Worm (Caenorhabditis elegans): ENCODE measurements around the gene F54D5.4.

The F54D5.4 gene

DNA sequence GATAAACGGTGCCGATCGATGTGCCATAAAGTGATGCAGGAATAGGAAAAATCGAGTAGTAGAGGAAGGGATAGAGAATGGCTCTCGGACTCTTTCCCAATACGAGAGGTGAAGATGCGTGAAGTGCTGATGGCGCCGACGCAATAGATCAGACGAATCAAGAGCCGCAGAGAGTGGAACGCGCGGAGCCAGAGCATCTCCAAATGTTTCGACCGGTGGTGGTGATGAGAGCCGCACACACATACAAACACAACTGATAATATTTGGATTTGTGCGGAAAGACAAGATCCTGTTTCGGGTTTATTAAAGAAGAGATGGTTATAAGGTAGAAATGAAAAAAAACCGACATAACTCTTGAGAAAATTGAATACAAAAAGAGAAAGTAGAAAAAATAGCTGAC is 5.5 kb upstream of the F54D5.4 start, which contains the start of gene F54D5.15:
TSS of gene F54D5.15 (minus strand) at position 101 of the 400 bp plus-strand sequence.
- TF ChIP-seq ref-1 (GFP tag; conservative IDR thresholded peaks at IDR 0.05) (no peak), cog-1 (tag; optimal IDR thresholded peaks at IDR 0.05) (no peak), med-1 (GFP tag; optimal IDR thresholded peaks at IDR 0.05; ENCODE audit: insufficient read depth) (no peak), ztf-29 (GFP tag; IDR thresholded peaks at IDR 0.05) (no peak), tab-1 (GFP tag; IDR thresholded peaks at IDR 0.05) (no peak), ztf-23 (GFP tag; IDR thresholded peaks at IDR 0.05) (no peak), flt-1 (GFP tag; IDR thresholded peaks at IDR 0.05) (no peak), klf-2 (GFP tag; conservative IDR thresholded peaks at IDR 0.05) (no peak), T22C8.4 (GFP tag; IDR thresholded peaks at IDR 0.05) (no peak)

DNA sequence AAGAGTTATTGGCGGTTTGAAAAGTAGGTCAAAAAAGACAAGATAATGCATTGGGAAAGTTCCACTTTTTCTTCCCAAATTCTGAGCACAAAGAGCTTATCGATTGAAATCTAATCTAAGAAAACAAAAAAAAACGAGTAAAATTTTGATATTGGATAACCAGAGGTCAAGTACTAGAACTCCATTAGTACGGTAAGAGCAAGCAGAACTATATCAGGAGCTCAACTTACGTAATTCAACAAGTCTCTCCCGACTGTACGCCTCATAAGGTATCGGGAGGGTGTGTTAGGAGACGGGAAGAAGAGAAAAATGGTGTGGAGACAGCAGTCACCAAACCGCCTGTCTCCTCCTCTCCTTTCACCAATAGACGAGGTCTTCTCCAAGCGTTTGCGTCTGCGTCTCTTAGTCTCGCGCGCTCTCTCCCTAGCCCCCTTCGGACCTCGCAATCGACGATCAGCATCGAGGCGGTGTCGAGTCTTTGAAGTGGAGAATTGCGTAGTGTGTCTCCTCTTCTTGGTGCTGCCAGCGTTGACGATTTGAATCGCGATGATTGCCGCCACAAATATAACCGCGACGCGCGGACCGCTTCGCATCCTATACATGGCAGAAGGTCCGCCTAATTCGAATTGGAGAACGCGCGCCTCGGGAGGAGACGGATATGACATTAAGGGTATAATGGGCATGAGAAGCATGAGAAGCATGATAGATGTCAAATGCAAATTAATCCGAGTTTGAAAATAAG is 2.5 kb upstream of the F54D5.4 start, which contains the start of gene F54D5.5:
TSS of gene F54D5.5 (minus strand) at position 51 of the 742 bp plus-strand sequence.
- TF ChIP-seq flt-1 (GFP tag; IDR thresholded peaks at IDR 0.05) (peak; percentile 72; the same call in 1 of the 2 replicates), cog-1 (tag; optimal IDR thresholded peaks at IDR 0.05) (peak; percentile 70), ref-1 (GFP tag; conservative IDR thresholded peaks at IDR 0.05) (no peak), ztf-29 (GFP tag; IDR thresholded peaks at IDR 0.05) (no peak), ztf-23 (GFP tag; IDR thresholded peaks at IDR 0.05) (peak; percentile 47; the same call in 1 of the 2 replicates), klf-2 (GFP tag; conservative IDR thresholded peaks at IDR 0.05) (no peak), tab-1 (GFP tag; IDR thresholded peaks at IDR 0.05) (0 out of 2 replicates have a peak, but pooled peaks have one; percentile 65), med-1 (GFP tag; optimal IDR thresholded peaks at IDR 0.05; ENCODE audit: insufficient read depth) (no peak), T22C8.4 (GFP tag; IDR thresholded peaks at IDR 0.05) (no peak)

DNA sequence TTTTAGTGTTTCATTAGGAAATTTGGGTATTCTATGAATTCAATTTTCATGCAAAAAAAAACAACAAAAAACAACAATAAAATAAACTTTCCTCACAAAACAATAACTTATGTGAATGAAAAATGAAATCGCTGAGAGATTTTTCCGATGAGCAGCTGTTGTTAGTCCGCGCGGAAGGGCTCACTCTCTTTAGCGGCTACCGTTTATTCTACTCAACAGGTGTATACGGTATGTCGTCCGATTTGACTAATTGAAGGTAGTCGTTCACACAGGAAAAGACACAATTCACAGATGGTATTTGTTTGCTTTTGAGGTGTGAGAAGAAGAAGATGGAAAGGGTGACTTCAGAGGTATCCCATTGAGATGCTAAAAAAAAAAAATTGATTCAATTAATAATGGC is 948 bp upstream of the F54D5.4 start:
- no peak for TF ChIP-seq klf-2 (GFP tag; conservative IDR thresholded peaks at IDR 0.05)
- TF ChIP-seq tab-1 (GFP tag; IDR thresholded peaks at IDR 0.05): no peak
- no peak for TF ChIP-seq med-1 (GFP tag; optimal IDR thresholded peaks at IDR 0.05; ENCODE audit: insufficient read depth)
- TF ChIP-seq ztf-23 (GFP tag; IDR thresholded peaks at IDR 0.05): no peak
- no peak for TF ChIP-seq flt-1 (GFP tag; IDR thresholded peaks at IDR 0.05)
- TF ChIP-seq T22C8.4 (GFP tag; IDR thresholded peaks at IDR 0.05): no peak
- TF ChIP-seq ztf-29 (GFP tag; IDR thresholded peaks at IDR 0.05): no peak

DNA sequence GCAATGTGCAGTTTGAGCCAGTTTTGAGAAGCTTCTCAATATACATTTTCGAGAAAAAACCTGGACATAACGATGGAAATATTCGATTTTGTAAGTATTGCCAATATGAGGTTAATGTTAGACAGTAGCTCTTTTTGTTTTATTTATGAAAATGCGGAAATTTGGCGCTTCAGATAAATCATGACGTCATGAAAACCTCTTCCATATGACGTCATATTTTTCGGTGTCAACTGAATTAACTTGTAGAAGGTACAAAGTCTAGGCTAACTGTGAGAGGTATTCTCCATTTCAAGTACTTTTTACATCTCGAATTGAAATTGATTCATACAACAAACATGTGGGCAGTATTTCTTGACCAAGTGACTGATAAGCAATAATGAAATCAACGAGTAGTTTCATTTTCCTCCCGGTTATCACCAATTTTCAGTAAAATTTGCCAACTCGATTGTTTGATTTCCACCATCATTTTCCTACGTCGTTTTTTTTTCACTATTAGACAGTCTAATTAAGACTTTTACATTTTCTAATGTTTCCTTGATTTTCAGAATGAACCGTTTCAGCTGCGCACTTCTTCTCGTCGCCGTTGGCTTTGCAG is 1.7 kb downstream of the F54D5.4 start, which contains the start of gene F54D5.3:
TSS of gene F54D5.3 (plus strand) at position 546 of the 595 bp plus-strand sequence.
- TF ChIP-seq flt-1 (GFP tag; IDR thresholded peaks at IDR 0.05) (no peak), ref-1 (GFP tag; conservative IDR thresholded peaks at IDR 0.05) (no peak)

DNA sequence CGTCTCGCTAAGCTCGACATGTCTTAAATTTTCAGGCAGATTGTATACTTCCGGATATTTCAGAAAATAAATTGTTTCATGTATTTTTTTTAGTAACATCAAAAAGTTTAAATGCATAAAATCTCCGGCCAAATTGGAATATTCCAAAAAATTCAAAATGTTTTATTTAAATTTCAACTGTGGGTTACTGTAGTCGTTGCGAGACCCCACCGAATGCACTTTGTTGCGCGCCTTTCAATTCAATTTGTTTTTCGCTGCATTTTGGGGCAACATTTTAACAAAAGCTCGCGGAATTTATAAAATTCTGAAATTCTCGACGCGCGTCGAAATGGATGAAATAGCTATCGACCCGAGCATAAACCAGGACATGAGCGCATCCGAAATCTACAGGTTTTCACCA is 3.3 kb downstream of the F54D5.4 start, which contains the start of gene F54D5.2:
TSS of gene F54D5.2 (plus strand) at position 237 of the 400 bp plus-strand sequence.
- TF ChIP-seq ref-1 (GFP tag; conservative IDR thresholded peaks at IDR 0.05) (no peak), flt-1 (GFP tag; IDR thresholded peaks at IDR 0.05) (no peak), ztf-23 (GFP tag; IDR thresholded peaks at IDR 0.05) (no peak), tab-1 (GFP tag; IDR thresholded peaks at IDR 0.05) (no peak), ztf-29 (GFP tag; IDR thresholded peaks at IDR 0.05) (no peak), med-1 (GFP tag; optimal IDR thresholded peaks at IDR 0.05; ENCODE audit: insufficient read depth) (no peak)

DNA sequence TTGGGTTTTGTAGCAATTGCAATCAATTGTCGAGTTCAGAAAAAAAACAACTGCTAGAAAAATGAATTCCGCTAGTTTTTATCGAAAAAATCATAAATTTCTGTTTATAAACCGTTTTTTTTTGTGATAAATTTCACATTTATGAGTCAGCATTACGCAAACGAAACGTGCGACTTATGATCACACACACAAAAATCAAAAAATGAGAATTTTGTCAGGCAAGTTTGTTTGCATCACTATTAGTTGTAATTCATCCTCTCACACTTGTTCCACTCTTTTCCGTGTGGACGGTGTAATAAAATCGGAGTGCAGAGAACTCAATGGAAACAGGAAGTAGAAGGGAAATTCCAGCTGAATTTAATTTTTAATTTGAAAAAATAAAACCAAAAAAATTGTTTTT is 7.8 kb downstream of the F54D5.4 start, which contains the start of gene pcs-1:
TSS of gene pcs-1 (minus strand) at position 344 of the 400 bp plus-strand sequence.
- no peak for TF ChIP-seq ref-1 (GFP tag; conservative IDR thresholded peaks at IDR 0.05)
- no peak for TF ChIP-seq klf-2 (GFP tag; conservative IDR thresholded peaks at IDR 0.05)
- no peak for TF ChIP-seq tab-1 (GFP tag; IDR thresholded peaks at IDR 0.05)
- no peak for TF ChIP-seq cog-1 (tag; optimal IDR thresholded peaks at IDR 0.05)
- TF ChIP-seq ztf-29 (GFP tag; IDR thresholded peaks at IDR 0.05): no peak
- no peak for TF ChIP-seq med-1 (GFP tag; optimal IDR thresholded peaks at IDR 0.05; ENCODE audit: insufficient read depth)
- TF ChIP-seq flt-1 (GFP tag; IDR thresholded peaks at IDR 0.05): no peak
- no peak for TF ChIP-seq ztf-23 (GFP tag; IDR thresholded peaks at IDR 0.05)
- no peak for TF ChIP-seq T22C8.4 (GFP tag; IDR thresholded peaks at IDR 0.05)

DNA sequence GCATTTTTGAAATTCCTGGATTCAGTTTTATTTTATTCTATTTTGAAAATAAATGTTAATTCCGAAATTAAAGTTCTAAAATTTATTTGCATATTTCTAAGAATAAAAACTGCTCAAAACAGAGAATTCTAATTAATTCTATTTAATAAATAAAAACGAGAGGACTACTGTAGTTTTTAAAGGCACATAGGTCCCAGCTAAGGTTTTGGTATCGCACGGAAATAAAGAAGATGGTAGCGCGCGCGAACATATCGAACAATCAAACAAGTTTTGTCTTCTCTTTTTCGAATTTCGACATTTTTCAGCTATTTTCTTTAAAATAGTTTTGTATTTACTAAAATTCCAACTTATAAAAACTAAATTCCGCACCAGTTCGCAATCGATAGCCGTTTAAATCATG is 8.2 kb downstream of the F54D5.4 start:
- TF ChIP-seq ztf-23 (GFP tag; IDR thresholded peaks at IDR 0.05) (no peak), ref-1 (GFP tag; conservative IDR thresholded peaks at IDR 0.05) (no peak), med-1 (GFP tag; optimal IDR thresholded peaks at IDR 0.05; ENCODE audit: insufficient read depth) (no peak), ztf-29 (GFP tag; IDR thresholded peaks at IDR 0.05) (no peak), tab-1 (GFP tag; IDR thresholded peaks at IDR 0.05) (no peak), flt-1 (GFP tag; IDR thresholded peaks at IDR 0.05) (no peak)

DNA sequence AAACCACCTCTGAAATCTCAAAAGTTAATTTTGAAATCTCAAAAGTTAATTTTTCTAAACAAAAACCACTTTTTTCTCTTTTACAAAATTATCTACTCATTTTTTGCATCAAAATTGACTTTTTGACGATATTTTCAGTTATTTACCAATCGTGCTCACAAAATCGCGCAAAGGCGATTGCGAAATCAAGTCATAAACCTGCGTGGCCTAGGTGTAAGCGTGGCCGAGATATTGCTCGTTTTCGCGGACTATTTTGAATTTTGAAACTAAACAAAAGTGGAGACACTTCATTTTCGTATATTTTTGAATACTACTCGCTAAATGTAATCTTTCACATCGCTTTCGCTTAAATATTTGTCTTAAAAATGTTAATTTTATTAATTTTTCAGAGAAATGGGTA is 8.7 kb downstream of the F54D5.4 start, which contains the start of gene smc-6:
TSS of gene smc-6 (plus strand) at position 390 of the 400 bp plus-strand sequence.
- TF ChIP-seq tab-1 (GFP tag; IDR thresholded peaks at IDR 0.05): no peak

DNA sequence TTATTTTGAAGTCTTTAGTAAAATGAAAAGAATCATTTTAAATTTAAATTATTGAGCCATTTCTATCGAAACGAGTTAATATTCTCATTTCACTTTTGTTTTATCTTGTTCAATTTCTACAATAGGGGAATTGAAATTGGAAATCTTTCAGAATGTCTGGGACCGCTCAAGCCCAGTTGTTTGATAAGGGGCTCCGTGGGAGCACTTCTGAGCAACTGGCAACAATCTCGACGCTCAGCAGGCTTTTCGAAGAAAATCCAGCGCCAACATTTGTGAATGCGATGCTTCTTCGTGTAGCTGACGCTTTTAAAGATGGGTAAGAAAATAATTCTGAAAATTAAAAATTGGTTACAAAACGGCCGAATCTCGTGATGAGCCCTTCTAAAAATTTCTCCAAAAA is 13.1 kb downstream of the F54D5.4 start, which contains the start of gene ints-7:
TSS of gene ints-7 (plus strand) at position 152 of the 400 bp plus-strand sequence.
- TF ChIP-seq cog-1 (tag; optimal IDR thresholded peaks at IDR 0.05) (no peak), ztf-29 (GFP tag; IDR thresholded peaks at IDR 0.05) (no peak), ztf-23 (GFP tag; IDR thresholded peaks at IDR 0.05) (no peak), T22C8.4 (GFP tag; IDR thresholded peaks at IDR 0.05) (no peak)

DNA sequence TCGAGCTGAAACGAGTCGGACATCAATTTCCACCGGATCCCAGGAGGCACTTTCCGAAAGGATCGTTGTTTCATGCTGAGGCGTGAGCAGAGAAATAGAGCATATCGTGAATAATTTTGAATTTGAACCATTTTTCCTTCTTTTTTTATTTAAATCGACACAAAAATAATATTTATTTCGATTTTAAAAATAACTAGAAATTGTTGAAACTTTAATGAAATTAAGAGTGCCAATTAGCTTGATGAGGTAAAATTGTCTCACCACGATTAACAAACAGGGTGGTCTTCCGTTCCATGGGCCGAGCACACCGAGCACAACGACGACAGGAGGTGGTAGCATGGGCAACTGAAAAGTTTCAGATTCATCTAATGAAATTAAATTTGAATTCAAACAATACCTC is 18.7 kb downstream of the F54D5.4 start:
- no peak for TF ChIP-seq ztf-23 (GFP tag; IDR thresholded peaks at IDR 0.05)

Measured in whole organism, midembryonic.